Fruit fly (Drosophila melanogaster): Measurements from ENCODE around the gene cDIP.
A peak's percentile ranks its signal among the peaks of the same experiment; 100 is the strongest.

Gene cDIP

DNA sequence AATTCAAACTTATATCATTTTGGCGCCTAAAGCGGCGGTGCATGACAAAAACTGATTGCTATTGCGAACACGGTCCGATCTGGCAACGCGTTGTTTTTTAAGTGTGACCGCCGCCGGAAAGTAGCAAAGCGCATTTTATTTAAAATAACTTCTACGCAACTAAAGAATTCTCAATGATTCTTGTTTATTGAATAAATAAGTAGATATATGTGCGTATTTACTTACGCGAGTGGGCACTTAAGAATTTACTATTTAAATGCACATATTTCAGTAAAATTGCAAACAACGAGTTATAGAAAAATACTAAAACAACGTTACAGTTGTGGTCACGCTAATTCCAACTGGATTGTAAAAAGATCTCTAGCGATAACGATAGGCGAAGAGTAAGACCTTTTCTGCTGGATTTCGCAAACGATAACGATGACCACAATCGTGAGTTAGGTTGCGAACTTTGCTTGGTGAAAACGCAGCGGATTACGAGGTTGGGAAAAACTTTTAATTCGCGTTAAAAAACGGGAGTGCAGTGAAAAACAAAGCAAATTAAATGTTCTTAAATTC, 4.9 kb downstream of the cDIP start (continued):
- TF ChIP-seq Xrp1 (GFP tag; IDR thresholded peaks at IDR 0.05) (0 out of 2 replicates have a peak, but pooled peaks have one; percentile 7), CG33213 (GFP tag; optimal IDR thresholded peaks at IDR 0.05) (peak; percentile 82), da (GFP tag; optimal IDR thresholded peaks at IDR 0.05) (no peak), Bteb2 (GFP tag; optimal IDR thresholded peaks at IDR 0.05) (no peak), h (optimal IDR thresholded peaks at IDR 0.05) (no peak), ci (GFP tag; IDR thresholded peaks at IDR 0.05) (no peak), ftz-f1 (GFP tag; optimal IDR thresholded peaks at IDR 0.05) (no peak), eyg (GFP tag; optimal IDR thresholded peaks at IDR 0.05) (peak; percentile 11), Side (GFP tag; optimal IDR thresholded peaks at IDR 0.05) (peak; percentile 1), CG4328 (GFP tag; optimal IDR thresholded peaks at IDR 0.05) (no peak), Abd-B (GFP tag; optimal IDR thresholded peaks at IDR 0.05) (peak; percentile 24), Kr (GFP tag; optimal IDR thresholded peaks at IDR 0.05) (no peak), CG1647 (GFP tag; optimal IDR thresholded peaks at IDR 0.05) (no peak), yki (optimal IDR thresholded peaks at IDR 0.05) (no peak), twi (tag; optimal IDR thresholded peaks at IDR 0.05) (no peak), Pdp1 (GFP tag; optimal IDR thresholded peaks at IDR 0.05) (peak in 1 of 2 experiments; percentile 64), CG30431 (GFP tag; optimal IDR thresholded peaks at IDR 0.05) (no peak), CG31388 (GFP tag; optimal IDR thresholded peaks at IDR 0.05) (no peak), CG9437 (GFP tag; optimal IDR thresholded peaks at IDR 0.05) (peak; percentile 76), danr (GFP tag; IDR thresholded peaks at IDR 0.05) (no peak), CG18764 (GFP tag; optimal IDR thresholded peaks at IDR 0.05) (no peak), CG16815 (GFP tag; optimal IDR thresholded peaks at IDR 0.05) (no peak), CG9817 (tag; optimal IDR thresholded peaks at IDR 0.05) (no peak), Dref (GFP tag; IDR thresholded peaks at IDR 0.05) (peak; percentile 87), CG17328 (GFP tag; IDR thresholded peaks at IDR 0.05) (no peak), CG10431 (GFP tag; optimal IDR thresholded peaks at IDR 0.05) (no peak), CG11560 (tag; IDR thresholded peaks at IDR 0.05) (no peak), Sox100B (GFP tag; optimal IDR thresholded peaks at IDR 0.05) (no peak), HLH54F (GFP tag; optimal IDR thresholded peaks at IDR 0.05) (no peak), lab (GFP tag; optimal IDR thresholded peaks at IDR 0.05) (no peak), lilli (GFP tag; optimal IDR thresholded peaks at IDR 0.05) (peak; percentile 29), NC2β (GFP tag; optimal IDR thresholded peaks at IDR 0.05) (peak; percentile 3), Dp (GFP tag; optimal IDR thresholded peaks at IDR 0.05) (peak; percentile 98), Lhr (GFP tag; optimal IDR thresholded peaks at IDR 0.05) (peak; percentile 94), Fer1 (GFP tag; optimal IDR thresholded peaks at IDR 0.05) (no peak), pzg (GFP tag; optimal IDR thresholded peaks at IDR 0.05) (peak; percentile 85), CG15269 (tag; optimal IDR thresholded peaks at IDR 0.05) (no peak), hkb (optimal IDR thresholded peaks at IDR 0.05) (peak; percentile 66), hkb (GFP tag; IDR thresholded peaks at IDR 0.05) (no peak), Oaz (GFP tag; IDR thresholded peaks at IDR 0.05) (no peak), CG3847 (GFP tag; IDR thresholded peaks at IDR 0.05) (peak; percentile 70), BtbVII (GFP tag; optimal IDR thresholded peaks at IDR 0.05) (no peak), sug (tag; optimal IDR thresholded peaks at IDR 0.05) (no peak), CG8388 (GFP tag; optimal IDR thresholded peaks at IDR 0.05) (no peak), amos (GFP tag; IDR thresholded peaks at IDR 0.05; ENCODE audit: partially characterized antibody) (no peak; the same call in 1 of the 2 replicates), Oli (tag; optimal IDR thresholded peaks at IDR 0.05) (no peak), cg (GFP tag; optimal IDR thresholded peaks at IDR 0.05) (no peak), CG3163 (GFP tag; optimal IDR thresholded peaks at IDR 0.05) (peak; percentile 17), bab2 (GFP tag; optimal IDR thresholded peaks at IDR 0.05) (no peak), CG3281 (GFP tag; optimal IDR thresholded peaks at IDR 0.05) (no peak), CG3407 (GFP tag; optimal IDR thresholded peaks at IDR 0.05) (no peak), vvl (GFP tag; IDR thresholded peaks at IDR 0.05) (0 out of 2 replicates have a peak, but pooled peaks have one; percentile 7)

Data from whole organism, embryonic.